Fruit fly (Drosophila melanogaster): Measurements from ENCODE around the gene Fie.

DNA sequence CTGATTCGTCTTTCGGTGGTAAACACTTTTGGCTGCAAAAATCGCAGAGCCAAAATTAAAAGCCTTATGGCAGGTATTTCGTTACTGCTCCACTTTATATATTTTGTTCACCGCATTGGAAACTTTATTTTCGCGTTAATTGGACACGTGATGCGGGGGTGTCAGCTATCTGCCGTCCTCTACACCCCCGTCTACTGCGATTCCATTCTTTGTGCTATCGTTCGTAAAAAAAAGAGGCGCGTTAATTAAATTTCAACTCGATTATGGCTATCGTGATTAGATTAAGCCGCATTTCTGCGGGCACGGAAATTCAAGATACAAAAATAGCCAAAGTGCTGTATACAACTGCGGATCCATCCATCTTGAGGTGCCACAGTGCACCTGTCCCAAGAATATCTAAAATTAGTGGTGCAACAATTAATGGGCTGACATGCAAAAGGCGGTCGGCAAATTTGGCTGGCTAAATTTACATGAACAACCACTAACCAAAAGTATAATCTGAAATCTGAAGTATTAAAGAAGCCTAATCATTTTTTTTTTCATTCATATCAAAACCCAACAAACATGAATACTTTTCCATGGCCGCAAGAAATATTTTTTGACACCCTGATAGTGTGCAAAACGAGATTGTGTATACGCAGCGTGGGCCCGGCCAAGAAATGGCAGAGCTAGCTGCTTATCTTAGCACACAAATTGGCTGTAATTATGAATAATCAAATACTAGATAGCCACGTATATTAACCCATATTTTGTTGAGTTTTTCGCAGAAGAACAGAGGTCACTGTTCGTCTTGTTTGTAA lies 37.8 kb downstream of the Fie start:
- no peak for TF ChIP-seq lola (GFP tag; optimal IDR thresholded peaks at IDR 0.05)
- no peak for TF ChIP-seq jim (GFP tag; optimal IDR thresholded peaks at IDR 0.05)
- TF ChIP-seq Hr83 (GFP tag; optimal IDR thresholded peaks at IDR 0.05; ENCODE audit: poor library complexity, severe bottlenecking), result no peak
- no peak for TF ChIP-seq Sp1 (GFP tag; optimal IDR thresholded peaks at IDR 0.05)
